Fruit fly (Drosophila melanogaster): ENCODE results near the gene ogre.

Gene ogre

dm6 chrX:6985182-6985851 is 5.8 kb downstream of the ogre start (continued):
- TF ChIP-seq ATbp (GFP tag; optimal IDR thresholded peaks at IDR 0.05) (peak; percentile 75), CG4854 (GFP tag; optimal IDR thresholded peaks at IDR 0.05) (peak; percentile 50), CG1024 (GFP tag; IDR thresholded peaks at IDR 0.05) (peak; percentile 73), pros (GFP tag; optimal IDR thresholded peaks at IDR 0.05) (peak; percentile 20), CG8281 (tag; optimal IDR thresholded peaks at IDR 0.05) (no peak), ro (GFP tag; IDR thresholded peaks at IDR 0.05) (peak; percentile 41), CG8924 (tag; optimal IDR thresholded peaks at IDR 0.05) (peak; percentile 89), CG4360 (GFP tag; IDR thresholded peaks at IDR 0.05) (peak; percentile 7; the same call in 1 of the 2 replicates), CG6813 (GFP tag; optimal IDR thresholded peaks at IDR 0.05) (peak; percentile 68), CG4820 (GFP tag; optimal IDR thresholded peaks at IDR 0.05) (peak; percentile 80), CG3281 (GFP tag; optimal IDR thresholded peaks at IDR 0.05) (peak; percentile 42), CG3995 (GFP tag; optimal IDR thresholded peaks at IDR 0.05) (no peak), CG8388 (GFP tag; optimal IDR thresholded peaks at IDR 0.05) (peak; percentile 86), Spps (tag; optimal IDR thresholded peaks at IDR 0.05) (peak; percentile 79), CG30020 (tag; optimal IDR thresholded peaks at IDR 0.05) (peak; percentile 46), H2.0 (GFP tag; IDR thresholded peaks at IDR 0.05) (peak; percentile 66), CG11456 (GFP tag; IDR thresholded peaks at IDR 0.05) (no peak), eve (GFP tag; optimal IDR thresholded peaks at IDR 0.05) (peak in 1 of 2 experiments; percentile 91), CG6765 (GFP tag; optimal IDR thresholded peaks at IDR 0.05) (no peak), mam (GFP tag; optimal IDR thresholded peaks at IDR 0.05) (peak; percentile 67), GATAe (GFP tag; conservative IDR thresholded peaks at IDR 0.05) (no peak), ato (GFP tag; IDR thresholded peaks at IDR 0.05; ENCODE audit: partially characterized antibody) (no peak; the same call in 1 of the 2 replicates), Poxn (GFP tag; IDR thresholded peaks at IDR 0.05) (no peak), Adf1 (GFP tag; IDR thresholded peaks at IDR 0.05) (no peak), ERR (GFP tag; optimal IDR thresholded peaks at IDR 0.05) (peak; percentile 69), NC2β (GFP tag; optimal IDR thresholded peaks at IDR 0.05) (peak; percentile 88), bsh (GFP tag; optimal IDR thresholded peaks at IDR 0.05) (peak; percentile 81 to 94), lov (optimal IDR thresholded peaks at IDR 0.05) (no peak), lov (GFP tag; IDR thresholded peaks at IDR 0.05) (peak; percentile 79; the same call in 2 of the 3 replicates), h (optimal IDR thresholded peaks at IDR 0.05) (no peak), onecut (GFP tag; IDR thresholded peaks at IDR 0.05) (peak; percentile 38; the same call in 1 of the 2 replicates), CG2116 (GFP tag; optimal IDR thresholded peaks at IDR 0.05) (peak; percentile 22), bab2 (GFP tag; optimal IDR thresholded peaks at IDR 0.05) (peak; percentile 80), CG17385 (GFP tag; optimal IDR thresholded peaks at IDR 0.05) (peak; percentile 74), zfh1 (GFP tag; IDR thresholded peaks at IDR 0.05) (peak; percentile 85), CG10366 (GFP tag; IDR thresholded peaks at IDR 0.05) (peak; percentile 77), Doc2 (GFP tag; IDR thresholded peaks at IDR 0.05) (no peak), ssp (GFP tag; IDR thresholded peaks at IDR 0.05) (peak; percentile 61), nmo (GFP tag; optimal IDR thresholded peaks at IDR 0.05) (peak; percentile 90), gce (GFP tag; IDR thresholded peaks at IDR 0.05) (peak; percentile 73), Fer1 (GFP tag; optimal IDR thresholded peaks at IDR 0.05) (peak; percentile 9), CG5953 (GFP tag; IDR thresholded peaks at IDR 0.05) (peak; percentile 36; the same call in 1 of the 2 replicates), crc (GFP tag; optimal IDR thresholded peaks at IDR 0.05) (peak; percentile 56), Taf1 (GFP tag; IDR thresholded peaks at IDR 0.05) (no peak), zen (tag; optimal IDR thresholded peaks at IDR 0.05) (peak; percentile 41), CG3407 (GFP tag; optimal IDR thresholded peaks at IDR 0.05) (peak; percentile 82), jigr1 (GFP tag; IDR thresholded peaks at IDR 0.05) (no peak), vnd (GFP tag; IDR thresholded peaks at IDR 0.05; ENCODE audit: partially characterized antibody) (no peak), aop (GFP tag; IDR thresholded peaks at IDR 0.05) (no peak), CG30431 (GFP tag; optimal IDR thresholded peaks at IDR 0.05) (peak; percentile 67), ind (GFP tag; optimal IDR thresholded peaks at IDR 0.05) (peak; percentile 64)

Measured in whole organism, embryonic.